Fruit fly (Drosophila melanogaster) S2 (cell line): ENCODE results near the gene CG1387.

Source experiments
- CG8478 ChIP-seq: fragments of >200 bp; optimal IDR thresholded peaks from 2 replicates; lab custom pipeline; 2018
- CTCF ChIP-seq, 2 experiments: fragments of >200 bp; optimal IDR thresholded peaks; 2 replicates each; lab custom pipeline; 2018

DNA sequence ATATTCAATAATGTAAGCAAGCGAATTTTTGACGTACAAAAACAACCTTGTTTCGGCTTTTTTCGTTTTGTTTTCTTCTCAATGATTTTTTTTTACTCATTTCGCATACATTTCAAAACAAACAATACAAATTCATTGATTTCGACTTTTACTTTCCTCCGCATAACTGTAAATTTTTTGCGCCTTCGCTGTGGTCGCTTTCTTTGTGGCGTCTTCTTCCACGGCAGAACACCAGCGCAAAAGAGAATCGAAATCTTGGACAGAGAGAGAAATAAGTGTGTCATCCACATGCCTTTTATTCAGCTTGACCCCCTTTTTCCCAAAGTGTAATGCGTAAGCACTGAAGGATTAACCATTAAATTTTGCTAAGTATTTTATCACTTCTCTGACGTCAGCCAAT, 28.8 kb downstream of the CG1387 start:
- TF ChIP-seq CTCF (optimal IDR thresholded peaks at IDR 0.05; lab: Kevin White, UChicago) = no peak
- no peak for TF ChIP-seq CG8478 (lab: Kevin White, UChicago)
